Worm (Caenorhabditis elegans) whole organism, L3 larva: Measurements from ENCODE around the gene gsp-1.

Source experiments
- R02D3.7 ChIP-seq: fragments of 150-350 bp; optimal IDR thresholded peaks from 2 replicates; lab custom pipeline; 2014; ENCODE audit warnings: missing biosample characterization, missing genetic modification characterization
- ceh-16 ChIP-seq: sonication (generic microtip); optimal IDR thresholded peaks from 2 replicates; lab custom pipeline; 2017; ENCODE audit warnings: missing biosample characterization, missing genetic modification characterization
- ceh-28 ChIP-seq: fragments of 150-350 bp; optimal IDR thresholded peaks from 2 replicates; lab custom pipeline; 2014; ENCODE audit warnings: missing biosample characterization, missing genetic modification reagents, missing genetic modification characterization
- ceh-9 ChIP-seq: sonication (generic microtip); optimal IDR thresholded peaks from 2 replicates; lab custom pipeline; 2018; ENCODE audit warnings: missing biosample characterization, missing genetic modification characterization
- daf-12 ChIP-seq: fragments of 150-350 bp; optimal IDR thresholded peaks from 2 replicates; lab custom pipeline; 2014; ENCODE audit warnings: missing biosample characterization, missing genetic modification reagents, missing genetic modification characterization
- egl-5 ChIP-seq: fragments of 150-350 bp; optimal IDR thresholded peaks from 2 replicates; lab custom pipeline; 2017; ENCODE audit warnings: missing biosample characterization, missing genetic modification reagents, missing genetic modification characterization, inconsistent platforms
- elt-1 ChIP-seq: fragments of 150-350 bp; optimal IDR thresholded peaks from 2 replicates; lab custom pipeline; 2014; ENCODE audit warnings: missing biosample characterization, missing genetic modification characterization
- elt-2 ChIP-seq: sonication (generic microtip); optimal IDR thresholded peaks from 2 replicates; lab custom pipeline; 2016; ENCODE audit warnings: missing genetic modification reagents, mild to moderate bottlenecking, missing genetic modification characterization, missing compliant biosample characterization
- fkh-10 ChIP-seq: sonication (generic microtip); optimal IDR thresholded peaks from 2 replicates; lab custom pipeline; 2017; ENCODE audit warnings: missing biosample characterization, missing genetic modification reagents, missing genetic modification characterization
- fkh-2 ChIP-seq: fragments of 150-350 bp; optimal IDR thresholded peaks from 2 replicates; lab custom pipeline; 2014; ENCODE audit warnings: missing biosample characterization, missing genetic modification reagents, missing genetic modification characterization
- fos-1 ChIP-seq: fragments of 150-350 bp; optimal IDR thresholded peaks from 2 replicates; lab custom pipeline; 2014; ENCODE audit warnings: missing biosample characterization, missing genetic modification characterization
- jun-1 ChIP-seq: fragments of 150-350 bp; optimal IDR thresholded peaks from 2 replicates; lab custom pipeline; 2014; ENCODE audit warnings: missing biosample characterization, missing genetic modification reagents, missing genetic modification characterization
- lin-15B ChIP-seq: fragments of 150-350 bp; optimal IDR thresholded peaks from 2 replicates; lab custom pipeline; 2014; ENCODE audit warnings: missing biosample characterization, missing genetic modification characterization
- lin-39 ChIP-seq: fragments of 150-350 bp; optimal IDR thresholded peaks from 2 replicates; lab custom pipeline; 2018; ENCODE audit warnings: missing biosample characterization, missing genetic modification reagents, missing genetic modification characterization
- lsy-12 ChIP-seq: sonication (generic microtip); optimal IDR thresholded peaks from 2 replicates; lab custom pipeline; 2016; ENCODE audit warnings: mild to moderate bottlenecking, missing genetic modification characterization, missing compliant biosample characterization
- mdl-1 ChIP-seq: fragments of 150-350 bp; optimal IDR thresholded peaks from 2 replicates; lab custom pipeline; 2014; ENCODE audit warnings: missing biosample characterization, missing genetic modification characterization
- nfya-1 ChIP-seq: sonication (generic microtip); optimal IDR thresholded peaks from 2 replicates; lab custom pipeline; 2017; ENCODE audit warnings: missing genetic modification characterization, mild to moderate bottlenecking, missing compliant biosample characterization, antibody characterized with exemption, moderate library complexity; ENCODE audit not compliant: insufficient read depth
- nhr-23 ChIP-seq: fragments of 150-350 bp; optimal IDR thresholded peaks from 2 replicates; lab custom pipeline; 2014; ENCODE audit warnings: missing biosample characterization, missing genetic modification reagents, missing genetic modification characterization
- nhr-237 ChIP-seq: fragments of 150-350 bp; optimal IDR thresholded peaks from 2 replicates; lab custom pipeline; 2014; ENCODE audit warnings: missing biosample characterization, missing genetic modification characterization
- nhr-25 ChIP-seq: sonication (generic microtip); optimal IDR thresholded peaks from 2 replicates; lab custom pipeline; 2017; ENCODE audit warnings: missing biosample characterization, missing genetic modification characterization
- nhr-28 ChIP-seq: fragments of 150-350 bp; optimal IDR thresholded peaks from 2 replicates; lab custom pipeline; 2014; ENCODE audit warnings: missing biosample characterization, missing genetic modification characterization
- nhr-67 ChIP-seq: fragments of 150-350 bp; optimal IDR thresholded peaks from 2 replicates; lab custom pipeline; 2014; ENCODE audit warnings: missing biosample characterization, missing genetic modification characterization
- nhr-77 ChIP-seq: fragments of 150-350 bp; optimal IDR thresholded peaks from 2 replicates; lab custom pipeline; 2014; ENCODE audit warnings: missing biosample characterization, missing genetic modification characterization
- pha-4 ChIP-seq: fragments of 150-350 bp; optimal IDR thresholded peaks from 2 replicates; lab custom pipeline; 2014; ENCODE audit warnings: missing biosample characterization, missing genetic modification reagents, missing genetic modification characterization
- pqm-1 ChIP-seq: fragments of 150-350 bp; optimal IDR thresholded peaks from 2 replicates; lab custom pipeline; 2017; ENCODE audit warnings: missing biosample characterization, missing genetic modification characterization, inconsistent platforms
- skn-1 ChIP-seq: fragments of 150-350 bp; optimal IDR thresholded peaks from 2 replicates; lab custom pipeline; 2014; ENCODE audit warnings: missing biosample characterization, missing genetic modification characterization
- snpc-4 ChIP-seq: fragments of 150-350 bp; optimal IDR thresholded peaks from 2 replicates; lab custom pipeline; 2014; ENCODE audit warnings: missing biosample characterization, missing genetic modification characterization
- tbx-2 ChIP-seq: sonication (generic microtip); optimal IDR thresholded peaks from 2 replicates; lab custom pipeline; 2016; ENCODE audit warnings: mild to moderate bottlenecking, missing genetic modification characterization, missing compliant biosample characterization
- unc-39 ChIP-seq: sonication (generic microtip); optimal IDR thresholded peaks from 4 replicates; lab custom pipeline; 2017; ENCODE audit warnings: missing biosample characterization, missing genetic modification characterization
- unc-62 ChIP-seq: fragments of 150-350 bp; sonication (generic microtip); optimal IDR thresholded peaks from 4 replicates; lab custom pipeline; 2014; ENCODE audit warnings: missing biosample characterization, missing genetic modification reagents, missing genetic modification characterization
- zag-1 ChIP-seq: fragments of 150-350 bp; optimal IDR thresholded peaks from 2 replicates; lab custom pipeline; 2014; ENCODE audit warnings: missing biosample characterization, missing genetic modification characterization
- ztf-11 ChIP-seq: fragments of 150-350 bp; optimal IDR thresholded peaks from 2 replicates; lab custom pipeline; 2014; ENCODE audit warnings: missing biosample characterization, missing genetic modification characterization
- ztf-4 ChIP-seq: fragments of 150-350 bp; optimal IDR thresholded peaks from 2 replicates; lab custom pipeline; 2014; ENCODE audit warnings: missing biosample characterization, missing genetic modification characterization

Gene gsp-1

DNA sequence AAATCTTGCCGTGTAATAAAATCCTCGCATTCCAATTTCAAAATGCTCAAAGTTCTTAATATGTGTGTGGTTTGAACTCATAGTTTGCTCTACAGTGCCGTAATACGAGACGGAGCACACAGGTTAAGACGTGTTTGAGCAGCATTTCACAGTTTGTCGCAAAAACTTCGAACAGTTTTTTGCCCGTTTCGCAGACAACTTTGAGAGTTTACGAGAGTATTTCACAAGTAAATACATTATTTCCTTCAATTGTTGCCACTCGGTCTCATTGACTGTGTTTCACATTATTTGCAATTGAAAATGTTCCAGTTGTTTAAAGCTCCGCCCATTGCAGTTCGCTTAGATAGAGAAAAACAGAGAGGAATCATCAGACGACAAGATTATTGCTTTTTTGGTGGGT is 5.4 kb downstream of the gsp-1 start, which contains the start of gene F29F11.20:
Gene F29F11.20, plus strand, starts transcription at position 301 of the 400 bp plus-strand sequence.
- TF ChIP-seq ceh-9 (tag; lab: Kevin White, UChicago) = no peak
- peak; percentile 64 for TF ChIP-seq pha-4 (tag; lab: Kevin White, UChicago)
- TF ChIP-seq, all 47 proteins: peak for 1

DNA sequence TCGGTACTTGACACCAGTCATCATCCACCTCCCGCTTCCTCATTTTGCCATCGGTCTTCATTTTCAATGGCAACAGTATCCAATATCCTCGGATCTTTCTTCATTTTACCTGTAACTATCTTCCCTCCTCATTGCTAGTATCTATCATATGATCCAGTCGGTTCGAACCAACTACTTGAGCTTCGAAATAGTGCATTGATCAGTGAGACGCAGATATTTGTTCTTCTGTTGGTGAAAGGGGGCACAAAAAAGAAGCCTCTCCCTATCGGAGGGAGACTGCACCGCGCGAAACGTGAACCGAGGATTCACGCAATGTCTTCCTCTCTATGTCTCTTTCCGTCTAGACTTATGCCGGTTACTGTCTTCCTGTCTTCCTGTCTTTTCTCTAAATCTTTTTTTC is 9.1 kb downstream of the gsp-1 start:
- TF ChIP-seq pha-4 (tag; lab: Kevin White, UChicago) (peak; percentile 68), unc-62 (GFP tag; lab: Kevin White, UChicago) (no peak), nhr-25 (no peak)

ce11 chrV:10693749-10694148 is 11.5 kb downstream of the gsp-1 start:
- TF ChIP-seq nhr-67 (no peak), nhr-23 (tag; lab: Kevin White, UChicago) (no peak), pha-4 (tag; lab: Kevin White, UChicago) (peak; percentile 81), pqm-1 (tag; lab: Kevin White, UChicago) (peak; percentile 99), ceh-9 (tag; lab: Kevin White, UChicago) (no peak), nhr-77 (tag; lab: Kevin White, UChicago) (no peak), egl-5 (tag; lab: Kevin White, UChicago) (no peak), ztf-4 (tag; lab: Kevin White, UChicago) (no peak), lsy-12 (tag; lab: Kevin White, UChicago) (no peak), fos-1 (tag; lab: Kevin White, UChicago) (peak; percentile 11), daf-12 (tag; lab: Kevin White, UChicago) (no peak), nhr-25 (no peak), skn-1 (tag; lab: Kevin White, UChicago) (no peak), ceh-28 (tag; lab: Kevin White, UChicago) (no peak), elt-2 (peak; percentile 99), nhr-237 (no peak), jun-1 (peak; percentile 88)
- TF ChIP-seq, all 47 proteins: peak for 5

- no peak for TF ChIP-seq zag-1 (tag; lab: Kevin White, UChicago)
- no peak for TF ChIP-seq nhr-25
- TF ChIP-seq lin-39 (tag; lab: Kevin White, UChicago) = no peak
- peak; percentile 21 for TF ChIP-seq pqm-1 (tag; lab: Kevin White, UChicago)
These were observed 13.0 kb downstream of the gsp-1 start, which contains the start of gene C05A2.4 for ce11 chrV:10695181-10695580. Gene C05A2.4, plus strand, starts transcription at chrV:10695481.

ce11 chrV:10699122-10699521 is 16.9 kb downstream of the gsp-1 start:
- TF ChIP-seq fkh-10 (GFP tag; lab: Kevin White, UChicago) (peak; percentile 35), nhr-28 (tag; lab: Kevin White, UChicago) (no peak)

ce11 chrV:10702249-10702648 is 20.0 kb downstream of the gsp-1 start, which contains the start of gene pph-1:
Gene pph-1, plus strand, starts transcription at chrV:10702549.
- no peak for TF ChIP-seq elt-1 (tag; lab: Kevin White, UChicago)
- TF ChIP-seq zag-1 (tag; lab: Kevin White, UChicago) = no peak
- no peak for TF ChIP-seq pha-4 (tag; lab: Kevin White, UChicago)
- TF ChIP-seq mdl-1 = no peak
- TF ChIP-seq lin-15B (tag; lab: Kevin White, UChicago) = no peak
- TF ChIP-seq nfya-1 = no peak
- no peak for TF ChIP-seq egl-5 (tag; lab: Kevin White, UChicago)
- no peak for TF ChIP-seq ceh-28 (tag; lab: Kevin White, UChicago)
- no peak for TF ChIP-seq tbx-2 (tag; lab: Kevin White, UChicago)
- no peak for TF ChIP-seq unc-39
- TF ChIP-seq skn-1 (tag; lab: Kevin White, UChicago) = no peak
- no peak for TF ChIP-seq elt-2
- TF ChIP-seq snpc-4 = no peak
- no peak for TF ChIP-seq ceh-16 (tag; lab: Kevin White, UChicago)
- no peak for TF ChIP-seq R02D3.7 (tag; lab: Kevin White, UChicago)
- no peak for TF ChIP-seq fkh-2 (tag; lab: Kevin White, UChicago)
- TF ChIP-seq nhr-237 = no peak
- TF ChIP-seq lsy-12 (tag; lab: Kevin White, UChicago) = no peak
- no peak for TF ChIP-seq ztf-11 (tag; lab: Kevin White, UChicago)
